Fruit fly (Drosophila melanogaster) whole organism, embryonic: Measurements from ENCODE around the gene CG14120.

Experiments used
- Bgb ChIP-seq: fragments of 200-800 bp; sonication (Bioruptor generic); IDR thresholded peaks from 2 replicates; pipeline ENCODE4 v1.3.6; 2022; ENCODE audit warnings: missing biosample characterization, missing genetic modification characterization; ENCODE audit not compliant: partially characterized antibody
- CG14667 ChIP-seq: fragments of 200-800 bp; sonication (Bioruptor generic); IDR thresholded peaks from 2 replicates; pipeline ENCODE4 v1.3.6; 2022; ENCODE audit warnings: missing biosample characterization, missing genetic modification characterization
- CG15269 ChIP-seq: fragments of 200-800 bp; sonication (Bioruptor generic); optimal IDR thresholded peaks from 2 replicates; lab custom pipeline; 2018; ENCODE audit warnings: missing biosample characterization, mild to moderate bottlenecking, missing genetic modification characterization, moderate library complexity
- CG15479 ChIP-seq: fragments of 200-800 bp; sonication (Bioruptor generic); optimal IDR thresholded peaks from 3 replicates; lab custom pipeline; 2019; ENCODE audit warnings: missing biosample characterization, mild to moderate bottlenecking, missing genetic modification characterization, moderate library complexity
- CG17186 ChIP-seq: fragments of 200-800 bp; sonication (Bioruptor generic); optimal IDR thresholded peaks from 3 replicates; lab custom pipeline; 2017; ENCODE audit warnings: missing biosample characterization, missing genetic modification reagents, missing genetic modification characterization
- CG17359 ChIP-seq: fragments of 200-800 bp; sonication (Bioruptor generic); optimal IDR thresholded peaks from 3 replicates; lab custom pipeline; 2018; ENCODE audit warnings: missing biosample characterization, mild to moderate bottlenecking, missing genetic modification characterization, moderate library complexity
- CG1832 ChIP-seq: fragments of 200-800 bp; sonication (Bioruptor generic); optimal IDR thresholded peaks from 2 replicates; lab custom pipeline; 2017; ENCODE audit warnings: missing biosample characterization, mild to moderate bottlenecking, missing genetic modification characterization, inconsistent platforms
- CG30020 ChIP-seq: fragments of 200-800 bp; optimal IDR thresholded peaks from 2 replicates; lab custom pipeline; 2019; ENCODE audit warnings: missing biosample characterization, mild to moderate bottlenecking, missing genetic modification characterization, moderate library complexity
- CG30403 ChIP-seq: fragments of 200-800 bp; sonication (Bioruptor generic); optimal IDR thresholded peaks from 3 replicates; lab custom pipeline; 2016; ENCODE audit warnings: missing biosample characterization, missing genetic modification characterization
- CG4404 ChIP-seq: fragments of 200-800 bp; sonication (Bioruptor generic); IDR thresholded peaks from 2 replicates; pipeline ENCODE4 v1.3.6; 2022; ENCODE audit warnings: missing biosample characterization, missing genetic modification characterization
- CG4424 ChIP-seq: fragments of 200-800 bp; sonication (Bioruptor generic); optimal IDR thresholded peaks from 3 replicates; lab custom pipeline; 2016; ENCODE audit warnings: missing biosample characterization, missing genetic modification characterization
- CG6689 ChIP-seq: fragments of 200-800 bp; sonication (Bioruptor generic); IDR thresholded peaks from 2 replicates; pipeline ENCODE4 v1.3.6; 2022; ENCODE audit warnings: missing biosample characterization, missing genetic modification characterization
- CG6765 ChIP-seq: fragments of 200-800 bp; sonication (Bioruptor generic); optimal IDR thresholded peaks from 3 replicates; lab custom pipeline; 2017; ENCODE audit warnings: missing biosample characterization, mild to moderate bottlenecking, missing genetic modification characterization
- CG7786 ChIP-seq: fragments of 200-800 bp; sonication (Bioruptor generic); optimal IDR thresholded peaks from 2 replicates; lab custom pipeline; 2016; ENCODE audit warnings: missing biosample characterization, missing genetic modification characterization
- CG7839 ChIP-seq: fragments of 200-800 bp; sonication (Bioruptor generic); optimal IDR thresholded peaks from 3 replicates; lab custom pipeline; 2018; ENCODE audit warnings: missing biosample characterization, mild to moderate bottlenecking, missing genetic modification characterization, moderate library complexity
- CG9437 ChIP-seq: fragments of 200-800 bp; sonication (Bioruptor generic); optimal IDR thresholded peaks from 2 replicates; lab custom pipeline; 2018; ENCODE audit warnings: missing biosample characterization, mild to moderate bottlenecking, missing genetic modification characterization
- CG9609 ChIP-seq: fragments of 200-800 bp; sonication (Bioruptor generic); optimal IDR thresholded peaks from 3 replicates; lab custom pipeline; 2016; ENCODE audit warnings: missing biosample characterization, missing genetic modification characterization
- CkIIα-i1 ChIP-seq: fragments of 200-800 bp; sonication (Bioruptor generic); IDR thresholded peaks from 2 replicates; pipeline ENCODE4 v1.3.6; 2022; ENCODE audit warnings: missing biosample characterization, missing genetic modification characterization
- Ets97D ChIP-seq: fragments of 200-800 bp; sonication (Bioruptor generic); optimal IDR thresholded peaks from 3 replicates; lab custom pipeline; 2016; ENCODE audit warnings: missing biosample characterization, missing genetic modification characterization
- Fer3 ChIP-seq: fragments of 200-800 bp; sonication (Bioruptor generic); optimal IDR thresholded peaks from 2 replicates; lab custom pipeline; 2018; ENCODE audit warnings: missing biosample characterization, mild to moderate bottlenecking, missing genetic modification characterization, moderate library complexity
- HLHmδ ChIP-seq: fragments of 200-800 bp; sonication (Bioruptor generic); optimal IDR thresholded peaks from 2 replicates; lab custom pipeline; 2018; ENCODE audit warnings: missing biosample characterization, mild to moderate bottlenecking, missing genetic modification characterization, moderate library complexity
- HmgD ChIP-seq: fragments of 200-800 bp; sonication (Bioruptor generic); optimal IDR thresholded peaks from 3 replicates; lab custom pipeline; 2016; ENCODE audit warnings: missing biosample characterization, missing genetic modification characterization
- Lhr ChIP-seq: fragments of 200-800 bp; sonication (Bioruptor generic); optimal IDR thresholded peaks from 3 replicates; lab custom pipeline; 2017; ENCODE audit warnings: mild to moderate bottlenecking, missing biosample characterization, missing genetic modification reagents, missing genetic modification characterization
- MTF-1 ChIP-seq: fragments of 200-800 bp; sonication (Bioruptor generic); optimal IDR thresholded peaks from 2 replicates; lab custom pipeline; 2018; ENCODE audit warnings: missing biosample characterization, mild to moderate bottlenecking, missing genetic modification characterization, borderline replicate concordance
- Mad ChIP-seq: fragments of 200-800 bp; sonication (Bioruptor generic); optimal IDR thresholded peaks from 2 replicates; lab custom pipeline; 2016; ENCODE audit warnings: missing biosample characterization, missing genetic modification characterization
- Mrtf ChIP-seq: fragments of 200-800 bp; sonication (Bioruptor generic); IDR thresholded peaks from 3 replicates; pipeline ENCODE4 v1.3.6; 2022; ENCODE audit warnings: missing biosample characterization, missing genetic modification characterization
- Oli ChIP-seq: fragments of 200-800 bp; sonication (Bioruptor generic); optimal IDR thresholded peaks from 2 replicates; lab custom pipeline; 2018; ENCODE audit warnings: missing biosample characterization, mild to moderate bottlenecking, missing genetic modification characterization, moderate library complexity
- PHDP ChIP-seq: fragments of 200-800 bp; sonication (Bioruptor generic); optimal IDR thresholded peaks from 3 replicates; lab custom pipeline; 2018; ENCODE audit warnings: missing biosample characterization, mild to moderate bottlenecking, missing genetic modification characterization, moderate library complexity
- Pdp1 ChIP-seq, 2 experiments: fragments of 200-800 bp; sonication (Bioruptor generic); optimal IDR thresholded peaks; 3 replicates each; lab custom pipeline; 2016; ENCODE audit warnings: missing biosample characterization in 2 of 2, missing genetic modification characterization in 2 of 2, mild to moderate bottlenecking in 1 of 2, moderate library complexity in 1 of 2
- Tbp ChIP-seq: fragments of >200 bp; optimal IDR thresholded peaks from 2 replicates; lab custom pipeline; 2018; ENCODE audit warnings: missing biosample characterization, missing genetic modification characterization
- ab ChIP-seq: fragments of 200-800 bp; sonication (Bioruptor generic); optimal IDR thresholded peaks from 2 replicates; lab custom pipeline; 2016; ENCODE audit warnings: missing biosample characterization, missing genetic modification characterization
- ato ChIP-seq: fragments of 200-800 bp; sonication (Bioruptor generic); IDR thresholded peaks from 2 replicates; pipeline ENCODE4 v1.3.6; 2022; ENCODE audit warnings: missing biosample characterization, missing genetic modification characterization; ENCODE audit not compliant: partially characterized antibody
- az2 ChIP-seq: fragments of 200-800 bp; sonication (Bioruptor generic); optimal IDR thresholded peaks from 3 replicates; lab custom pipeline; 2016; ENCODE audit warnings: missing biosample characterization, missing genetic modification characterization
- bab2 ChIP-seq: fragments of 200-800 bp; sonication (Bioruptor generic); optimal IDR thresholded peaks from 2 replicates; lab custom pipeline; 2016; ENCODE audit warnings: missing biosample characterization, missing genetic modification characterization
- btn ChIP-seq: fragments of 200-800 bp; sonication (Bioruptor generic); optimal IDR thresholded peaks from 2 replicates; lab custom pipeline; 2016; ENCODE audit warnings: missing biosample characterization, missing genetic modification characterization
- dmrt11E ChIP-seq: fragments of 200-800 bp; sonication (Bioruptor generic); optimal IDR thresholded peaks from 3 replicates; lab custom pipeline; 2018; ENCODE audit warnings: missing biosample characterization, mild to moderate bottlenecking, missing genetic modification characterization, moderate library complexity
- dpn ChIP-seq, 2 experiments: fragments of 200-800 bp; sonication (Bioruptor generic); optimal IDR thresholded peaks; 3 replicates each; lab custom pipeline; 2016; ENCODE audit warnings: missing biosample characterization in 2 of 2, missing genetic modification characterization in 2 of 2
- emc ChIP-seq: fragments of 200-800 bp; sonication (Bioruptor generic); optimal IDR thresholded peaks from 2 replicates; lab custom pipeline; 2016; ENCODE audit warnings: missing biosample characterization, missing genetic modification characterization
- fu2 ChIP-seq: fragments of 200-800 bp; sonication (Bioruptor generic); optimal IDR thresholded peaks from 2 replicates; lab custom pipeline; 2016; ENCODE audit warnings: missing biosample characterization, missing genetic modification characterization
- ken ChIP-seq: fragments of 200-800 bp; sonication (Bioruptor generic); IDR thresholded peaks from 3 replicates; pipeline ENCODE4 v1.3.6; 2022; ENCODE audit warnings: missing biosample characterization, missing genetic modification characterization
- nau ChIP-seq: fragments of 200-800 bp; sonication (Bioruptor generic); optimal IDR thresholded peaks from 3 replicates; lab custom pipeline; 2017; ENCODE audit warnings: missing biosample characterization, mild to moderate bottlenecking, missing genetic modification characterization, missing genetic modification reagents
- odd ChIP-seq: fragments of 200-800 bp; sonication (Bioruptor generic); optimal IDR thresholded peaks from 2 replicates; lab custom pipeline; 2017; ENCODE audit warnings: missing biosample characterization, mild to moderate bottlenecking, missing genetic modification characterization
- pnt ChIP-seq: fragments of 200-800 bp; sonication (Bioruptor generic); optimal IDR thresholded peaks from 3 replicates; lab custom pipeline; 2016; ENCODE audit warnings: missing biosample characterization, missing genetic modification characterization
- run ChIP-seq: fragments of 200-800 bp; sonication (Bioruptor generic); optimal IDR thresholded peaks from 3 replicates; lab custom pipeline; 2018; ENCODE audit warnings: missing biosample characterization, mild to moderate bottlenecking, missing genetic modification characterization
- sima ChIP-seq: fragments of 200-800 bp; sonication (Bioruptor generic); optimal IDR thresholded peaks from 2 replicates; lab custom pipeline; 2016; ENCODE audit warnings: missing biosample characterization, missing genetic modification characterization
- slbo ChIP-seq: fragments of 200-800 bp; sonication (Bioruptor generic); IDR thresholded peaks from 2 replicates; pipeline ENCODE4 v1.3.6; 2022; ENCODE audit warnings: missing biosample characterization, missing genetic modification characterization
- ttk ChIP-seq: fragments of 200-800 bp; sonication (Bioruptor generic); IDR thresholded peaks from 2 replicates; pipeline ENCODE4 v2.1.2; 2022; ENCODE audit warnings: missing biosample characterization, missing genetic modification characterization
- tx ChIP-seq: fragments of 200-800 bp; sonication (Bioruptor generic); optimal IDR thresholded peaks from 2 replicates; lab custom pipeline; 2016; ENCODE audit warnings: missing biosample characterization, missing genetic modification characterization
- yki ChIP-seq: fragments of >200 bp; optimal IDR thresholded peaks from 3 replicates; lab custom pipeline; 2018

The CG14120 gene

DNA sequence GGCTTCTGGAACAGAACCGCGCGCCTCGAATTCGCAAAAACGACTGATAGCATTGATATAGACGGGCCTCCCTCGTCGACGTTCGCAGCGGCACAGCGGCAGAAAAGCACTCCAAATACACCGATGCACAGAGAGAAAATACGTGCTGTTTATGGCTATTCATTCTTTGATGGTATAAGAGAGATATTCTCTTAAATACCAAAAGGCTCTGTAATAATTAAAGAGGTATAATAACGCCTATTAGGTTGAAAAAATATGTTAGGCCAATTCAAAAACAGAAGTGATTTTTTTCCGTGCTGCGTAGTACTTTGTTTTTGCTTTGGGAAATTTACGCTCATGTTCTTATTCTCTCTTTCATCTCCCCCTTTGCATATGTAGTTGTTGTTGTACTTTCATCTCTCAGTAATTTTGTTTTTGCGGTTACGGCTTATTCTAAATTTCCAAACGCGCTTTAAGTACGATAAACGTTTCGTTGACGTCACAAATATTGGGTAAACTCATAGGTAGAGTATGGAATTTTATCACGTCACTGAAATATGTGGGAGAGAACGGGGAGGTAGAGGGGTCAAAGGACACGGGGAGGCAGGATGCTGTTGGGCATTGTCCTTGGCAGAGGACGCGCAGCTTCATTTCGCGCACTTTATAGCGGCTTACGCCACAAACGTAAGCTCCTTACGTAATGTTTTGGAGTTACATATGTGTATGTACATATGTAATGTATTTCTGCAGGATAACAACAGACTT, 41.6 kb upstream of the CG14120 start, which contains the start of gene nebu (continued):
- TF ChIP-seq CG7839 (peak; percentile 97), emc (GFP tag; lab: Kevin White, UChicago) (peak; percentile 96), pnt (GFP tag; lab: Kevin White, UChicago) (peak; percentile 94), run (tag; lab: Kevin White, UChicago) (peak; percentile 84), Pdp1 (GFP tag; optimal IDR thresholded peaks at IDR 0.05; lab: Kevin White, UChicago) (peak; percentile 92 to 97), slbo (GFP tag; lab: Robert Waterston, UW) (peak; percentile 99), CG9437 (GFP tag; lab: Kevin White, UChicago) (peak; percentile 95), CG15269 (tag; lab: Kevin White, UChicago) (peak; percentile 97), nau (GFP tag; lab: Kevin White, UChicago) (peak; percentile 93), CG4404 (GFP tag; lab: Robert Waterston, UW) (no peak; the same call in 1 of the 2 replicates), odd (GFP tag; lab: Kevin White, UChicago) (peak; percentile 91), yki (lab: Kevin White, UChicago) (no peak), sima (GFP tag; lab: Kevin White, UChicago) (peak; percentile 89), CG6765 (peak; percentile 94), Mrtf (GFP tag; lab: Robert Waterston, UW) (peak; percentile 96), CG30403 (peak; percentile 96), CG17359 (tag; lab: Kevin White, UChicago) (peak; percentile 95), dpn (GFP tag; optimal IDR thresholded peaks at IDR 0.05; lab: Kevin White, UChicago) (peak; percentile 97), Bgb (GFP tag; lab: Robert Waterston, UW) (no peak; the same call in 1 of the 2 replicates), Ets97D (GFP tag; lab: Kevin White, UChicago) (peak; percentile 88), dmrt11E (peak; percentile 78), Fer3 (tag; lab: Kevin White, UChicago) (peak; percentile 97), CG6689 (GFP tag; lab: Robert Waterston, UW) (peak; percentile 94; the same call in 1 of the 2 replicates), HmgD (GFP tag; lab: Kevin White, UChicago) (peak; percentile 97), ttk (GFP tag; lab: Robert Waterston, UW) (peak; percentile 95), CG4424 (GFP tag; lab: Kevin White, UChicago) (peak; percentile 84), PHDP (tag; lab: Kevin White, UChicago) (peak; percentile 97), ken (peak; percentile 89; the same call in 1 of the 3 replicates), CG1832 (no peak), Oli (tag; lab: Kevin White, UChicago) (peak; percentile 95), Tbp (no peak), CG7786 (peak; percentile 99), HLHmδ (no peak), CG14667 (GFP tag; lab: Robert Waterston, UW) (no peak; the same call in 1 of the 2 replicates), ab (GFP tag; lab: Kevin White, UChicago) (peak; percentile 95), CG15479 (no peak), btn (GFP tag; lab: Kevin White, UChicago) (peak; percentile 81), tx (GFP tag; lab: Kevin White, UChicago) (peak; percentile 96), CG9609 (GFP tag; lab: Kevin White, UChicago) (peak; percentile 97), CG17186 (peak; percentile 52), Mad (GFP tag; lab: Kevin White, UChicago) (peak; percentile 90), CkIIα-i1 (GFP tag; lab: Robert Waterston, UW) (peak; percentile 88; the same call in 1 of the 2 replicates), bab2 (GFP tag; lab: Kevin White, UChicago) (peak; percentile 97), fu2 (peak; percentile 98), MTF-1 (peak; percentile 90), CG30020 (tag; lab: Kevin White, UChicago) (peak; percentile 50), ato (GFP tag; lab: Robert Waterston, UW) (no peak), az2 (peak; percentile 93), Lhr (GFP tag; lab: Kevin White, UChicago) (peak; percentile 59)
